Worm (Caenorhabditis elegans) whole organism, early embryonic: Measurements from ENCODE around the gene C06H5.8.

Experiments used
- aly-1 ChIP-seq: sonication (generic microtip); optimal IDR thresholded peaks from 2 replicates; lab custom pipeline; 2016; ENCODE audit warnings: missing genetic modification characterization, missing compliant biosample characterization
- ama-1 ChIP-seq: fragments of 150-350 bp; optimal IDR thresholded peaks from 2 replicates; lab custom pipeline; 2014
- ceh-36 ChIP-seq: sonication (generic microtip); optimal IDR thresholded peaks from 2 replicates; lab custom pipeline; 2016; ENCODE audit warnings: missing genetic modification characterization, inconsistent platforms, missing compliant biosample characterization
- ets-7 ChIP-seq: sonication (generic microtip); optimal IDR thresholded peaks from 2 replicates; lab custom pipeline; 2016; ENCODE audit warnings: missing genotype, missing genetic modification characterization, missing compliant biosample characterization
- flt-1 ChIP-seq: fragments of 200-800 bp; sonication (Bioruptor generic); IDR thresholded peaks from 2 replicates; pipeline ENCODE4 v1.3.6; 2022; ENCODE audit warnings: missing genetic modification characterization, missing compliant biosample characterization
- hmbx-1 ChIP-seq: sonication (generic microtip); optimal IDR thresholded peaks from 2 replicates; lab custom pipeline; 2016; ENCODE audit warnings: mild to moderate bottlenecking, missing genetic modification characterization, missing compliant biosample characterization
- pes-1 ChIP-seq: fragments of 200-800 bp; sonication (Bioruptor generic); IDR thresholded peaks from 2 replicates; pipeline ENCODE4 v1.3.6; 2022; ENCODE audit warnings: missing genetic modification reagents, missing genetic modification characterization, missing compliant biosample characterization
- tbx-37 ChIP-seq: fragments of 200-800 bp; sonication (Bioruptor generic); conservative IDR thresholded peaks from 2 replicates; pipeline ENCODE4 v1.3.6; 2022; ENCODE audit warnings: missing genetic modification reagents, missing genetic modification characterization, missing compliant biosample characterization
- tra-4 ChIP-seq: sonication (generic microtip); optimal IDR thresholded peaks from 2 replicates; lab custom pipeline; 2017; ENCODE audit warnings: missing genetic modification characterization, missing compliant biosample characterization

ce11 chrV:17918726-17919125 lies at the start of gene C06H5.8:
- TF ChIP-seq flt-1 (GFP tag; lab: Robert Waterston, UW) (no peak), hmbx-1 (tag; lab: Kevin White, UChicago) (no peak), tbx-37 (no peak), ama-1 (lab: Kevin White, UChicago) (no peak), tra-4 (tag; lab: Kevin White, UChicago) (no peak), ceh-36 (tag; lab: Kevin White, UChicago) (no peak), pes-1 (no peak), aly-1 (no peak), ets-7 (no peak)
